Fruit fly (Drosophila melanogaster) whole organism, embryonic: ENCODE data around the gene CG43439.

ENCODE experiments used
- B-H1 ChIP-seq: fragments of 200-800 bp; sonication (Bioruptor generic); IDR thresholded peaks from 3 replicates; pipeline ENCODE4 v1.3.6; 2022; ENCODE audit warnings: missing biosample characterization, missing genetic modification characterization
- Blimp-1 ChIP-seq: fragments of 200-800 bp; sonication (Bioruptor generic); optimal IDR thresholded peaks from 3 replicates; lab custom pipeline; 2018; ENCODE audit warnings: missing biosample characterization, missing genetic modification characterization, mild to moderate bottlenecking, moderate library complexity, missing genetic modification reagents
- CG10147 ChIP-seq: fragments of 200-800 bp; sonication (Bioruptor generic); optimal IDR thresholded peaks from 2 replicates; lab custom pipeline; 2019; ENCODE audit warnings: missing biosample characterization, mild to moderate bottlenecking, missing genetic modification characterization, moderate library complexity
- CG10431 ChIP-seq: fragments of 200-800 bp; sonication (Bioruptor generic); optimal IDR thresholded peaks from 3 replicates; lab custom pipeline; 2018; ENCODE audit warnings: missing biosample characterization, mild to moderate bottlenecking, missing genetic modification characterization
- CG10959 ChIP-seq: fragments of 200-800 bp; sonication (Bioruptor generic); IDR thresholded peaks from 2 replicates; pipeline ENCODE4 v1.3.6; 2022; ENCODE audit warnings: missing biosample characterization, missing genetic modification characterization
- CG12236 ChIP-seq: fragments of 200-800 bp; sonication (Bioruptor generic); optimal IDR thresholded peaks from 2 replicates; lab custom pipeline; 2016; ENCODE audit warnings: missing biosample characterization, missing genetic modification characterization
- CG12299 ChIP-seq: fragments of 200-800 bp; sonication (Bioruptor generic); optimal IDR thresholded peaks from 2 replicates; lab custom pipeline; 2018; ENCODE audit warnings: missing biosample characterization, mild to moderate bottlenecking, missing genetic modification characterization
- CG1233 ChIP-seq: fragments of 200-800 bp; sonication (Bioruptor generic); optimal IDR thresholded peaks from 4 replicates; lab custom pipeline; 2018; ENCODE audit warnings: missing biosample characterization, mild to moderate bottlenecking, missing genetic modification characterization
- CG12942 ChIP-seq: fragments of 200-800 bp; sonication (Bioruptor generic); optimal IDR thresholded peaks from 3 replicates; lab custom pipeline; 2016; ENCODE audit warnings: missing biosample characterization, missing genetic modification characterization
- CG13296 ChIP-seq: fragments of 200-800 bp; sonication (Bioruptor generic); optimal IDR thresholded peaks from 3 replicates; lab custom pipeline; 2018; ENCODE audit warnings: missing biosample characterization, mild to moderate bottlenecking, missing genetic modification characterization
- CG17361 ChIP-seq: fragments of 200-800 bp; sonication (Bioruptor generic); IDR thresholded peaks from 3 replicates; pipeline ENCODE4 v1.3.6; 2022; ENCODE audit warnings: missing biosample characterization, missing genetic modification characterization
- CG17385 ChIP-seq: fragments of 200-800 bp; sonication (Bioruptor generic); optimal IDR thresholded peaks from 3 replicates; lab custom pipeline; 2018; ENCODE audit warnings: missing biosample characterization, mild to moderate bottlenecking, missing genetic modification characterization
- CG17829 ChIP-seq: fragments of 200-800 bp; optimal IDR thresholded peaks from 2 replicates; lab custom pipeline; 2019; ENCODE audit warnings: missing biosample characterization, mild to moderate bottlenecking, missing genetic modification characterization, moderate library complexity
- CG1832 ChIP-seq: fragments of 200-800 bp; sonication (Bioruptor generic); optimal IDR thresholded peaks from 2 replicates; lab custom pipeline; 2017; ENCODE audit warnings: missing biosample characterization, mild to moderate bottlenecking, missing genetic modification characterization, inconsistent platforms
- CG2712 ChIP-seq: fragments of 200-800 bp; optimal IDR thresholded peaks from 3 replicates; lab custom pipeline; 2019; ENCODE audit warnings: missing biosample characterization, mild to moderate bottlenecking, missing genetic modification characterization, moderate library complexity
- CG30403 ChIP-seq: fragments of 200-800 bp; sonication (Bioruptor generic); optimal IDR thresholded peaks from 3 replicates; lab custom pipeline; 2016; ENCODE audit warnings: missing biosample characterization, missing genetic modification characterization
- CG31441 ChIP-seq: fragments of 200-800 bp; sonication (Bioruptor generic); IDR thresholded peaks from 2 replicates; pipeline ENCODE4 v1.3.6; 2022; ENCODE audit warnings: missing biosample characterization, missing genetic modification characterization
- CG3407 ChIP-seq: fragments of 200-800 bp; sonication (Bioruptor generic); optimal IDR thresholded peaks from 2 replicates; lab custom pipeline; 2018; ENCODE audit warnings: missing biosample characterization, mild to moderate bottlenecking, missing genetic modification characterization
- CG4282 ChIP-seq: fragments of 200-800 bp; sonication (Bioruptor generic); optimal IDR thresholded peaks from 2 replicates; lab custom pipeline; 2016; ENCODE audit warnings: missing biosample characterization, missing genetic modification characterization
- CG6654 ChIP-seq: fragments of 200-800 bp; sonication (Bioruptor generic); optimal IDR thresholded peaks from 2 replicates; lab custom pipeline; 2017; ENCODE audit warnings: missing biosample characterization, mild to moderate bottlenecking, missing genetic modification characterization
- CG6765 ChIP-seq: fragments of 200-800 bp; sonication (Bioruptor generic); optimal IDR thresholded peaks from 3 replicates; lab custom pipeline; 2017; ENCODE audit warnings: missing biosample characterization, mild to moderate bottlenecking, missing genetic modification characterization
- CG6854 ChIP-seq: fragments of 200-800 bp; sonication (Bioruptor generic); optimal IDR thresholded peaks from 3 replicates; lab custom pipeline; 2017; ENCODE audit warnings: missing biosample characterization, mild to moderate bottlenecking, missing genetic modification characterization
- CG8924 ChIP-seq: fragments of 200-800 bp; optimal IDR thresholded peaks from 3 replicates; lab custom pipeline; 2019; ENCODE audit warnings: missing biosample characterization, mild to moderate bottlenecking, missing genetic modification characterization, moderate library complexity
- CG9215 ChIP-seq: fragments of 200-800 bp; sonication (Bioruptor generic); IDR thresholded peaks from 2 replicates; pipeline ENCODE4 v1.3.6; 2022; ENCODE audit warnings: missing biosample characterization, missing genetic modification characterization
- CkIIα-i1 ChIP-seq: fragments of 200-800 bp; sonication (Bioruptor generic); IDR thresholded peaks from 2 replicates; pipeline ENCODE4 v1.3.6; 2022; ENCODE audit warnings: missing biosample characterization, missing genetic modification characterization
- Drgx ChIP-seq: fragments of 200-800 bp; sonication (Bioruptor generic); IDR thresholded peaks from 2 replicates; pipeline ENCODE4 v1.3.6; 2022; ENCODE audit warnings: missing biosample characterization, missing genetic modification characterization
- HLH4C ChIP-seq: fragments of 200-800 bp; sonication (Bioruptor generic); IDR thresholded peaks from 3 replicates; pipeline ENCODE4 v1.3.6; 2022; ENCODE audit warnings: missing biosample characterization, missing genetic modification characterization; ENCODE audit not compliant: partially characterized antibody
- Hey ChIP-seq: fragments of 200-800 bp; sonication (Bioruptor generic); optimal IDR thresholded peaks from 3 replicates; lab custom pipeline; 2018; ENCODE audit warnings: missing biosample characterization, mild to moderate bottlenecking, missing genetic modification characterization
- Lhr ChIP-seq: fragments of 200-800 bp; sonication (Bioruptor generic); optimal IDR thresholded peaks from 3 replicates; lab custom pipeline; 2017; ENCODE audit warnings: mild to moderate bottlenecking, missing biosample characterization, missing genetic modification reagents, missing genetic modification characterization
- Nf-YB ChIP-seq: fragments of 200-800 bp; sonication (Bioruptor generic); optimal IDR thresholded peaks from 3 replicates; lab custom pipeline; 2019; ENCODE audit warnings: missing biosample characterization, mild to moderate bottlenecking, missing genetic modification characterization, moderate library complexity
- Ptx1 ChIP-seq: fragments of 200-800 bp; sonication (Bioruptor generic); IDR thresholded peaks from 2 replicates; pipeline ENCODE4 v1.3.6; 2022; ENCODE audit warnings: missing biosample characterization, missing genetic modification characterization
- Side ChIP-seq: fragments of 200-800 bp; sonication (Bioruptor generic); optimal IDR thresholded peaks from 2 replicates; lab custom pipeline; 2016; ENCODE audit warnings: missing biosample characterization, missing genetic modification characterization
- Stat92E ChIP-seq, 3 experiments: fragments of >200 bp in 2 of 3; fragments of 200-800 bp in 1 of 3; sonication (Bioruptor generic) in 1 of 3; optimal IDR thresholded peaks; 2 replicates each; lab custom pipeline; 2017 to 2019; ENCODE audit warnings: missing biosample characterization in 3 of 3, missing genetic modification characterization in 3 of 3, mild to moderate bottlenecking in 1 of 3, moderate library complexity in 1 of 3
- abd-A ChIP-seq: fragments of 200-800 bp; sonication (Bioruptor generic); optimal IDR thresholded peaks from 3 replicates; lab custom pipeline; 2019; ENCODE audit warnings: missing biosample characterization, mild to moderate bottlenecking, missing genetic modification characterization, moderate library complexity
- bab2 ChIP-seq: fragments of 200-800 bp; sonication (Bioruptor generic); optimal IDR thresholded peaks from 2 replicates; lab custom pipeline; 2016; ENCODE audit warnings: missing biosample characterization, missing genetic modification characterization
- bbx ChIP-seq: fragments of 200-800 bp; sonication (Bioruptor generic); IDR thresholded peaks from 2 replicates; pipeline ENCODE4 v1.3.6; 2022; ENCODE audit warnings: missing biosample characterization, missing genetic modification characterization; ENCODE audit not compliant: partially characterized antibody
- chn ChIP-seq: fragments of 200-800 bp; sonication (Bioruptor generic); optimal IDR thresholded peaks from 2 replicates; lab custom pipeline; 2016; ENCODE audit warnings: missing biosample characterization, missing genetic modification characterization
- dati ChIP-seq: fragments of 200-800 bp; sonication (Bioruptor generic); IDR thresholded peaks from 2 replicates; pipeline ENCODE4 v1.3.6; 2022; ENCODE audit warnings: missing biosample characterization, missing genetic modification characterization
- esg ChIP-seq: fragments of 200-800 bp; sonication (Bioruptor generic); conservative IDR thresholded peaks from 2 replicates; pipeline ENCODE4 v1.3.6; 2022; ENCODE audit warnings: missing biosample characterization, missing genetic modification characterization
- hb ChIP-seq: fragments of 200-800 bp; sonication (Bioruptor generic); IDR thresholded peaks from 3 replicates; pipeline ENCODE4 v1.3.6; 2022; ENCODE audit warnings: missing biosample characterization, missing genetic modification characterization; ENCODE audit not compliant: partially characterized antibody
- jing ChIP-seq: fragments of 200-800 bp; sonication (Bioruptor generic); optimal IDR thresholded peaks from 2 replicates; lab custom pipeline; 2018; ENCODE audit warnings: missing biosample characterization, mild to moderate bottlenecking, missing genetic modification characterization
- lilli ChIP-seq: fragments of 200-800 bp; sonication (Bioruptor generic); optimal IDR thresholded peaks from 3 replicates; lab custom pipeline; 2016; ENCODE audit warnings: missing biosample characterization, missing genetic modification characterization
- lmd ChIP-seq: fragments of 200-800 bp; sonication (Bioruptor generic); IDR thresholded peaks from 2 replicates; pipeline ENCODE4 v1.3.6; 2022; ENCODE audit warnings: missing biosample characterization, missing genetic modification characterization
- lola ChIP-seq, 3 experiments: fragments of >200 bp in 2 of 3; fragments of 200-800 bp in 1 of 3; sonication (Bioruptor generic) in 1 of 3; optimal IDR thresholded peaks; 2 replicates each; lab custom pipeline; 2017 to 2019; ENCODE audit warnings: missing biosample characterization in 3 of 3, missing genetic modification characterization in 3 of 3, mild to moderate bottlenecking in 1 of 3, moderate library complexity in 1 of 3
- nerfin-2 ChIP-seq: fragments of 200-800 bp; sonication (Bioruptor generic); IDR thresholded peaks from 2 replicates; pipeline ENCODE4 v1.3.6; 2022; ENCODE audit warnings: missing biosample characterization, missing genetic modification characterization; ENCODE audit not compliant: partially characterized antibody
- pan ChIP-seq, 4 experiments: fragments of >200 bp in 3 of 4; fragments of 200-800 bp in 1 of 4; sonication (Bioruptor generic) in 1 of 4; optimal IDR thresholded peaks in 3 of 4; IDR thresholded peaks in 1 of 4; 2 replicates each; pipeline versions ENCODE4 v1.3.6 to Lab custom; 2017 to 2022; ENCODE audit warnings: missing biosample characterization in 2 of 4, missing genetic modification characterization in 2 of 4, mixed read lengths in 1 of 4
- ro ChIP-seq: fragments of 200-800 bp; sonication (Bioruptor generic); IDR thresholded peaks from 2 replicates; pipeline ENCODE4 v1.3.6; 2022; ENCODE audit warnings: missing biosample characterization, missing genetic modification characterization
- sens ChIP-seq: fragments of 200-800 bp; sonication (Bioruptor generic); peaks from one replicate; lab custom pipeline; 2016; ENCODE audit warnings: missing biosample characterization, missing genetic modification characterization
- shn ChIP-seq: fragments of 200-800 bp; sonication (Bioruptor generic); optimal IDR thresholded peaks from 3 replicates; lab custom pipeline; 2016; ENCODE audit warnings: missing biosample characterization, missing genetic modification characterization
- ssp ChIP-seq: fragments of 200-800 bp; sonication (Bioruptor generic); IDR thresholded peaks from 2 replicates; pipeline ENCODE4 v1.3.6; 2022; ENCODE audit warnings: missing biosample characterization, missing genetic modification characterization
- yki ChIP-seq: fragments of >200 bp; optimal IDR thresholded peaks from 3 replicates; lab custom pipeline; 2018

Gene CG43439

DNA sequence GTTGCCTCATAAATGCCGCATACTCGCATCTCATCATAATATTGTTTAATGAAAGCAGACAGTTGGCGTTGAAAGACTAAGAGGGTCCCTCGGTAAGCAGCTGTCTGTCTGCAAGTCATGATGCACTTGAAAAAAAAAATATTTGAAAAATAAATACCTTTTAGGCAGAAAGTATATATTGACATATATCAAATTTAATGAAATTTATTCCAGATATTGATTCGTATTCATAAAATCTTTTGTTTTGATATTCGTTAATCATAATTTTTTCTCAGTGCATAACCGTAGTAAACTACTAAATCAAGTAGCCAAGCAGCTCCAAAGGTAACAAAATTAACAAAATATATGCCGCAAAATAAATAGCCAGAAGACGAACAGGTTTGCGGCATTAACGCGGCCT is 17.5 kb upstream of the CG43439 start (continued):
- TF ChIP-seq Stat92E (GFP tag; optimal IDR thresholded peaks at IDR 0.05; lab: Kevin White, UChicago) (no peak), CG8924 (tag; lab: Kevin White, UChicago) (no peak), CG31441 (GFP tag; lab: Robert Waterston, UW) (peak; percentile 47; the same call in 1 of the 2 replicates), CG13296 (GFP tag; lab: Kevin White, UChicago) (no peak), Side (GFP tag; lab: Kevin White, UChicago) (no peak), Ptx1 (0 out of 2 replicates have a peak, but pooled peaks have one; percentile 26), CG6765 (GFP tag; lab: Kevin White, UChicago) (no peak), CG10959 (GFP tag; lab: Robert Waterston, UW) (no peak), abd-A (no peak), nerfin-2 (GFP tag; lab: Robert Waterston, UW) (no peak), CG12942 (no peak), ro (no peak), bab2 (GFP tag; lab: Kevin White, UChicago) (no peak), shn (no peak), CG1832 (GFP tag; lab: Kevin White, UChicago) (no peak), lilli (GFP tag; lab: Kevin White, UChicago) (no peak), CG6654 (GFP tag; lab: Kevin White, UChicago) (no peak), pan (optimal IDR thresholded peaks at IDR 0.05; lab: Kevin White, UChicago) (no peak), pan (GFP tag; optimal IDR thresholded peaks at IDR 0.05 in 1 of 2, IDR thresholded peaks at IDR 0.05 in 1 of 2) (peak in 1 of 2 experiments; percentile 42), CG12299 (tag; lab: Kevin White, UChicago) (no peak), CG17361 (peak; percentile 45; the same call in 2 of the 3 replicates), sens (GFP tag; lab: Kevin White, UChicago) (peak; percentile 3), hb (GFP tag; lab: Robert Waterston, UW) (no peak), Lhr (GFP tag; lab: Kevin White, UChicago) (no peak), B-H1 (GFP tag; lab: Robert Waterston, UW) (0 out of 3 replicates have a peak, but pooled peaks have one; percentile 13), lmd (GFP tag; lab: Robert Waterston, UW) (peak; percentile 31), CG30403 (peak; percentile 24), CG12236 (GFP tag; lab: Kevin White, UChicago) (no peak), ssp (no peak), CG10147 (GFP tag; lab: Kevin White, UChicago) (no peak), Drgx (GFP tag; lab: Robert Waterston, UW) (peak; percentile 31; the same call in 1 of the 2 replicates), dati (GFP tag; lab: Robert Waterston, UW) (no peak), CG17829 (tag; lab: Kevin White, UChicago) (no peak), yki (lab: Kevin White, UChicago) (no peak), Hey (tag; lab: Kevin White, UChicago) (no peak), CG10431 (no peak), CG4282 (GFP tag; lab: Kevin White, UChicago) (no peak), CG17385 (GFP tag; lab: Kevin White, UChicago) (no peak), chn (GFP tag; lab: Kevin White, UChicago) (no peak), jing (GFP tag; lab: Kevin White, UChicago) (no peak), Blimp-1 (GFP tag; lab: Kevin White, UChicago) (no peak), bbx (GFP tag; lab: Robert Waterston, UW) (no peak), esg (GFP tag; lab: Robert Waterston, UW) (no peak), HLH4C (GFP tag; lab: Robert Waterston, UW) (no peak), lola (GFP tag; optimal IDR thresholded peaks at IDR 0.05; lab: Kevin White, UChicago) (no peak), CG3407 (GFP tag; lab: Kevin White, UChicago) (no peak), CkIIα-i1 (GFP tag; lab: Robert Waterston, UW) (no peak), CG2712 (tag; lab: Kevin White, UChicago) (peak; percentile 32), CG1233 (GFP tag; lab: Kevin White, UChicago) (no peak), Nf-YB (GFP tag; lab: Kevin White, UChicago) (no peak), CG6854 (GFP tag; lab: Kevin White, UChicago) (no peak), CG9215 (no peak)
